Fruit fly (Drosophila melanogaster): ENCODE measurements around the gene nrv1.

Gene nrv1

dm6 chr2L:6797408-6797807, 10.7 kb upstream of the nrv1 start (continued):
- TF ChIP-seq Bteb2 (GFP tag; optimal IDR thresholded peaks at IDR 0.05) (no peak), CG4617 (GFP tag; optimal IDR thresholded peaks at IDR 0.05; ENCODE audit: borderline replicate concordance) (no peak), Hmx (GFP tag; optimal IDR thresholded peaks at IDR 0.05) (no peak), CG14710 (tag; optimal IDR thresholded peaks at IDR 0.05) (peak; percentile 56), H15 (GFP tag; IDR thresholded peaks at IDR 0.05) (no peak), ERR (GFP tag; optimal IDR thresholded peaks at IDR 0.05) (no peak), tgo (GFP tag; IDR thresholded peaks at IDR 0.05) (0 out of 3 replicates have a peak, but pooled peaks have one; percentile 29), exex (tag; optimal IDR thresholded peaks at IDR 0.05) (peak; percentile 59), cg (GFP tag; optimal IDR thresholded peaks at IDR 0.05) (no peak), Lim3 (GFP tag; IDR thresholded peaks at IDR 0.05) (no peak), Gug (GFP tag; IDR thresholded peaks at IDR 0.05) (peak; percentile 19; the same call in 1 of the 4 replicates), ci (GFP tag; IDR thresholded peaks at IDR 0.05) (no peak), z (GFP tag; IDR thresholded peaks at IDR 0.05) (no peak), ewg (GFP tag; optimal IDR thresholded peaks at IDR 0.05) (no peak), fd64A (GFP tag; optimal IDR thresholded peaks at IDR 0.05) (no peak), CG8765 (GFP tag; IDR thresholded peaks at IDR 0.05) (no peak), Atf6 (GFP tag; IDR thresholded peaks at IDR 0.05) (peak; percentile 18; the same call in 1 of the 2 replicates), fd102C (GFP tag; optimal IDR thresholded peaks at IDR 0.05) (peak; percentile 9), gsb (GFP tag; IDR thresholded peaks at IDR 0.05) (no peak), vfl (GFP tag; optimal IDR thresholded peaks at IDR 0.05) (no peak), sisA (GFP tag; IDR thresholded peaks at IDR 0.05) (peak; percentile 43; the same call in 1 of the 2 replicates), HLHmδ (GFP tag; optimal IDR thresholded peaks at IDR 0.05) (no peak), gfzf (GFP tag; optimal IDR thresholded peaks at IDR 0.05) (peak; percentile 35), chif (GFP tag; optimal IDR thresholded peaks at IDR 0.05) (peak in 1 of 2 experiments; percentile 68), CG17361 (GFP tag; IDR thresholded peaks at IDR 0.05) (peak; percentile 37; the same call in 1 of the 3 replicates), amos (GFP tag; IDR thresholded peaks at IDR 0.05; ENCODE audit: partially characterized antibody) (peak; percentile 60; the same call in 1 of the 2 replicates), p53 (GFP tag; optimal IDR thresholded peaks at IDR 0.05) (no peak), Tbp (GFP tag; optimal IDR thresholded peaks at IDR 0.05) (no peak), Lhr (GFP tag; optimal IDR thresholded peaks at IDR 0.05) (peak; percentile 90), caup (GFP tag; optimal IDR thresholded peaks at IDR 0.05; ENCODE audit: severe bottlenecking) (peak; percentile 25), Chrac-16 (GFP tag; optimal IDR thresholded peaks at IDR 0.05) (peak; percentile 46), ftz-f1 (GFP tag; optimal IDR thresholded peaks at IDR 0.05) (no peak), CG6765 (GFP tag; optimal IDR thresholded peaks at IDR 0.05) (no peak), dimm (GFP tag; IDR thresholded peaks at IDR 0.05) (no peak), CG5953 (GFP tag; IDR thresholded peaks at IDR 0.05) (no peak), pb (GFP tag; optimal IDR thresholded peaks at IDR 0.05) (no peak), Rfx (GFP tag; IDR thresholded peaks at IDR 0.05) (peak; percentile 69), CG3838 (GFP tag; optimal IDR thresholded peaks at IDR 0.05) (no peak), Sox100B (GFP tag; optimal IDR thresholded peaks at IDR 0.05) (no peak), E2f1 (GFP tag; IDR thresholded peaks at IDR 0.05) (0 out of 2 replicates have a peak, but pooled peaks have one; percentile 19), dan (GFP tag; IDR thresholded peaks at IDR 0.05) (no peak), CG4328 (GFP tag; optimal IDR thresholded peaks at IDR 0.05) (no peak), lbe (GFP tag; optimal IDR thresholded peaks at IDR 0.05) (no peak), CG9609 (GFP tag; optimal IDR thresholded peaks at IDR 0.05) (peak; percentile 30), CG3281 (GFP tag; optimal IDR thresholded peaks at IDR 0.05) (no peak), CG8290 (GFP tag; optimal IDR thresholded peaks at IDR 0.05) (peak; percentile 77), CG8290 (tag; optimal IDR thresholded peaks at IDR 0.05) (no peak), CG4854 (GFP tag; optimal IDR thresholded peaks at IDR 0.05) (peak; percentile 56), CG43689 (GFP tag; IDR thresholded peaks at IDR 0.05) (no peak), pfk (GFP tag; optimal IDR thresholded peaks at IDR 0.05) (no peak), MESR4 (GFP tag; optimal IDR thresholded peaks at IDR 0.05) (no peak), stc (GFP tag; IDR thresholded peaks at IDR 0.05) (no peak)
